Worm (Caenorhabditis elegans): ENCODE results near the gene F57G4.11.

DNA sequence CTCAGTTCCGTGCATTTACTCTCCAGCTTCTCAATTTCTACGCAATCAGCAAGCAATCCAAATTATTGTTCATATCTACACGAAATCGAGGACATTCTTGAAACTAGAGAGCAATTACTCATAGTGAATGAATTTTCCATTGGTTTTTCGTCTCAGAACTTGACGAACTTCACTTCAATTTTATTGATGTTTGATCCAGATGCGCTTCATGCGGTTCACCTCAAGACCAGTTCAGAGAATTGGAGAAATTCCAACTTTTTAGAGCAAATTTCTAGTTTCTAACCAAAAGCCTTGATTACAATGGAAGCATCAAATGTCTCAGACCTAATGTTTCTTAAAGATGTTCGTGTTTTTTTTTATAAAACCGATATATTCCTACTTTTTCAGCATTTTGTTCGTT, 4.7 kb upstream of the F57G4.11 start, which contains the start of gene Y6G8.8:
- TF ChIP-seq nhr-232 (tag; optimal IDR thresholded peaks at IDR 0.05): no peak
- no peak for TF ChIP-seq gmeb-2 (tag; optimal IDR thresholded peaks at IDR 0.05)
- TF ChIP-seq C08G9.2 (tag; optimal IDR thresholded peaks at IDR 0.05): no peak
- TF ChIP-seq hlh-6 (tag; optimal IDR thresholded peaks at IDR 0.05): no peak
- no peak for TF ChIP-seq ceh-22 (tag; optimal IDR thresholded peaks at IDR 0.05)
- TF ChIP-seq tbx-7 (tag; optimal IDR thresholded peaks at IDR 0.05): no peak
- TF ChIP-seq sox-4 (tag; optimal IDR thresholded peaks at IDR 0.05): no peak

All from whole organism, late embryonic.